Worm (Caenorhabditis elegans): ENCODE data around the gene clec-252.

The clec-252 gene

ce11 chrV:18725858-18726257 lies 22.8 kb downstream of the clec-252 start:
- TF ChIP-seq ceh-90 (tag; optimal IDR thresholded peaks at IDR 0.05) (no peak), efl-1 (optimal IDR thresholded peaks at IDR 0.05) (peak; percentile 0 to 10), efl-1 (GFP tag; optimal IDR thresholded peaks at IDR 0.05 in 1 of 2) (no peak), ceh-82 (tag; optimal IDR thresholded peaks at IDR 0.05) (peak in 1 of 3 experiments; percentile 44), nhr-76 (tag; optimal IDR thresholded peaks at IDR 0.05) (no peak), fkh-8 (tag; optimal IDR thresholded peaks at IDR 0.05) (peak; percentile 32), fkh-10 (GFP tag; optimal IDR thresholded peaks at IDR 0.05) (peak; percentile 23), unc-86 (tag; optimal IDR thresholded peaks at IDR 0.05) (peak; percentile 14)

ce11 chrV:18724810-18725209 lies 23.8 kb downstream of the clec-252 start:
- TF ChIP-seq ceh-63 (GFP tag; optimal IDR thresholded peaks at IDR 0.05) (peak; percentile 10), ztf-11 (tag; optimal IDR thresholded peaks at IDR 0.05) (peak in 1 of 2 experiments; percentile 10)

- peak; percentile 97 for TF ChIP-seq alr-1 (tag; optimal IDR thresholded peaks at IDR 0.05; ENCODE audit: borderline replicate concordance)
- no peak for TF ChIP-seq hlh-4 (tag; optimal IDR thresholded peaks at IDR 0.05)
Measured at ce11 chrV:18724076-18724475, 24.6 kb downstream of the clec-252 start.

- TF ChIP-seq tbx-2 (tag; optimal IDR thresholded peaks at IDR 0.05) (peak; percentile 93), sup-37 (GFP tag; optimal IDR thresholded peaks at IDR 0.05) (no peak), mef-2 (tag; optimal IDR thresholded peaks at IDR 0.05) (no peak), C34B4.2 (tag; optimal IDR thresholded peaks at IDR 0.05) (no peak), ama-1 (optimal IDR thresholded peaks at IDR 0.05) (no peak), unc-62 (GFP tag; optimal IDR thresholded peaks at IDR 0.05) (no peak), rnt-1 (tag; optimal IDR thresholded peaks at IDR 0.05) (no peak), blmp-1 (tag; optimal IDR thresholded peaks at IDR 0.05) (peak; percentile 11), dsc-1 (tag; optimal IDR thresholded peaks at IDR 0.05) (peak; percentile 81), fos-1 (tag; optimal IDR thresholded peaks at IDR 0.05) (peak; percentile 75), sptf-1 (tag; optimal IDR thresholded peaks at IDR 0.05) (no peak), F16B12.6 (tag; optimal IDR thresholded peaks at IDR 0.05) (peak; percentile 58), ztf-11 (tag; optimal IDR thresholded peaks at IDR 0.05) (peak in 1 of 2 experiments; percentile 72), nhr-20 (tag; optimal IDR thresholded peaks at IDR 0.05) (peak; percentile 78), unc-30 (tag; optimal IDR thresholded peaks at IDR 0.05) (no peak), lin-35 (GFP tag; optimal IDR thresholded peaks at IDR 0.05) (peak; percentile 70 to 89), nhr-11 (tag; optimal IDR thresholded peaks at IDR 0.05) (peak; percentile 68), pag-3 (tag; optimal IDR thresholded peaks at IDR 0.05; ENCODE audit: borderline replicate concordance, insufficient read depth) (no peak), snu-23 (GFP tag; optimal IDR thresholded peaks at IDR 0.05) (peak; percentile 94), hpl-2 (GFP tag; optimal IDR thresholded peaks at IDR 0.05) (no peak), hlh-4 (tag; optimal IDR thresholded peaks at IDR 0.05) (no peak), Y116A8C.19 (tag; optimal IDR thresholded peaks at IDR 0.05; ENCODE audit: borderline replicate concordance) (no peak), fkh-4 (tag; optimal IDR thresholded peaks at IDR 0.05; ENCODE audit: borderline replicate concordance) (no peak), C04F5.9 (tag; optimal IDR thresholded peaks at IDR 0.05) (no peak), lsy-2 (tag; optimal IDR thresholded peaks at IDR 0.05) (peak; percentile 90 to 92), unc-86 (tag; optimal IDR thresholded peaks at IDR 0.05) (peak; percentile 86), grh-1 (GFP tag; IDR thresholded peaks at IDR 0.05) (peak; percentile 72), ces-1 (GFP tag; optimal IDR thresholded peaks at IDR 0.05) (no peak), pax-3 (tag; optimal IDR thresholded peaks at IDR 0.05) (no peak), irx-1 (tag; optimal IDR thresholded peaks at IDR 0.05) (peak; percentile 76), snpc-4 (tag; optimal IDR thresholded peaks at IDR 0.05) (peak; percentile 86), ceh-63 (GFP tag; optimal IDR thresholded peaks at IDR 0.05) (peak; percentile 39), dpl-1 (GFP tag; optimal IDR thresholded peaks at IDR 0.05) (peak; percentile 66 to 78 (median 73)), nhr-77 (tag; optimal IDR thresholded peaks at IDR 0.05) (peak; percentile 64), nhr-76 (tag; optimal IDR thresholded peaks at IDR 0.05) (no peak), isw-1 (GFP tag; IDR thresholded peaks at IDR 0.05) (peak; percentile 64), vab-15 (tag; optimal IDR thresholded peaks at IDR 0.05) (no peak), fkh-8 (tag; optimal IDR thresholded peaks at IDR 0.05) (no peak), efl-3 (GFP tag; optimal IDR thresholded peaks at IDR 0.05) (no peak), elt-2 (tag; optimal IDR thresholded peaks at IDR 0.05) (peak; percentile 35), egl-27 (tag; optimal IDR thresholded peaks at IDR 0.05) (peak in 1 of 2 experiments; percentile 64)
Measured at ce11 chrV:18723604-18724003, 25.0 kb downstream of the clec-252 start.
